Worm (Caenorhabditis elegans) whole organism, L3 larva: Measurements from ENCODE around the gene F08G12.1.

Experiments
- aly-2 ChIP-seq: fragments of 150-350 bp; optimal IDR thresholded peaks from 2 replicates; lab custom pipeline; 2014; ENCODE audit warnings: missing biosample characterization, missing genetic modification characterization
- ceh-82 ChIP-seq: fragments of 150-350 bp; optimal IDR thresholded peaks from 2 replicates; lab custom pipeline; 2014; ENCODE audit warnings: missing biosample characterization, missing genetic modification characterization
- fkh-2 ChIP-seq: fragments of 150-350 bp; optimal IDR thresholded peaks from 2 replicates; lab custom pipeline; 2014; ENCODE audit warnings: missing biosample characterization, missing genetic modification reagents, missing genetic modification characterization
- lin-15B ChIP-seq: fragments of 150-350 bp; optimal IDR thresholded peaks from 2 replicates; lab custom pipeline; 2014; ENCODE audit warnings: missing biosample characterization, missing genetic modification characterization
- lin-39 ChIP-seq: fragments of 150-350 bp; optimal IDR thresholded peaks from 2 replicates; lab custom pipeline; 2018; ENCODE audit warnings: missing biosample characterization, missing genetic modification reagents, missing genetic modification characterization
- mdl-1 ChIP-seq: fragments of 150-350 bp; optimal IDR thresholded peaks from 2 replicates; lab custom pipeline; 2014; ENCODE audit warnings: missing biosample characterization, missing genetic modification characterization
- mml-1 ChIP-seq: fragments of 150-350 bp; sonication (generic microtip); optimal IDR thresholded peaks from 3 replicates; lab custom pipeline; 2014; ENCODE audit warnings: missing biosample characterization, missing genetic modification characterization
- nfya-1 ChIP-seq: sonication (generic microtip); optimal IDR thresholded peaks from 2 replicates; lab custom pipeline; 2017; ENCODE audit warnings: missing genetic modification characterization, mild to moderate bottlenecking, missing compliant biosample characterization, antibody characterized with exemption, moderate library complexity; ENCODE audit not compliant: insufficient read depth
- nhr-12 ChIP-seq: fragments of 150-350 bp; optimal IDR thresholded peaks from 2 replicates; lab custom pipeline; 2014; ENCODE audit warnings: missing biosample characterization, missing genetic modification characterization
- nhr-23 ChIP-seq: fragments of 150-350 bp; optimal IDR thresholded peaks from 2 replicates; lab custom pipeline; 2014; ENCODE audit warnings: missing biosample characterization, missing genetic modification reagents, missing genetic modification characterization
- pqm-1 ChIP-seq: fragments of 150-350 bp; optimal IDR thresholded peaks from 2 replicates; lab custom pipeline; 2017; ENCODE audit warnings: missing biosample characterization, missing genetic modification characterization, inconsistent platforms
- tbx-2 ChIP-seq: sonication (generic microtip); optimal IDR thresholded peaks from 2 replicates; lab custom pipeline; 2016; ENCODE audit warnings: mild to moderate bottlenecking, missing genetic modification characterization, missing compliant biosample characterization

DNA sequence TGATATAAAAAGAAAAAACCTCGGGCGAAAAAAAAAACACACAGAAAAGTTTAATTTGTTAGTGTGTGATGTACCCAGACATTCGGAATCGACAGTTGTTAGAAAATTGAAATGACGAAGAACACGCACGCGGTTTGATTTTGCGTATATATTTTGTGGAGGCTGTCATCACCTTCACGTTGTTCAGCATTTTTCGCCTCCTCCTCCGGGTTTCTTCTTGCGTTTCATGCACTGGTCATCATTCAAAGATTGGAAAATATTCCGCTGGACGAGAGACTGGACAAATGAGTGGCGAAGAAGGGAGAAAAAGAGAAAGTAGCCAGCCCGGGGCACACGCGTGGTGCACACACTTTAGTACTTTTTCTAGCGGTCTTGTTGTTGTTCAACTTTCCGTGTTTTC is 39.2 kb upstream of the F08G12.1 start:
- TF ChIP-seq nhr-12: no peak
- no peak for TF ChIP-seq nhr-23 (tag; lab: Kevin White, UChicago)
- no peak for TF ChIP-seq mml-1
- TF ChIP-seq lin-15B (tag; lab: Kevin White, UChicago): no peak
- TF ChIP-seq lin-39 (tag; lab: Kevin White, UChicago): peak; percentile 5
- TF ChIP-seq fkh-2: no peak
- TF ChIP-seq mdl-1: no peak
- no peak for TF ChIP-seq nfya-1 (tag; lab: Kevin White, UChicago)
- TF ChIP-seq tbx-2: no peak
- no peak for TF ChIP-seq pqm-1 (tag; lab: Kevin White, UChicago)
- TF ChIP-seq ceh-82 (tag; lab: Kevin White, UChicago): no peak
- TF ChIP-seq aly-2 (tag; lab: Kevin White, UChicago): no peak
